Worm (Caenorhabditis elegans) whole organism, midembryonic: ENCODE data around the gene B0403.3.

Experiments used
- T22C8.4 ChIP-seq: fragments of 200-800 bp; sonication (Bioruptor generic); IDR thresholded peaks from 2 replicates; pipeline ENCODE4 v1.3.6; 2022; ENCODE audit warnings: missing genetic modification characterization, missing compliant biosample characterization
- cog-1 ChIP-seq: sonication (generic microtip); optimal IDR thresholded peaks from 2 replicates; lab custom pipeline; 2016; ENCODE audit warnings: missing genetic modification characterization, missing compliant biosample characterization
- flt-1 ChIP-seq: fragments of 200-800 bp; sonication (Bioruptor generic); IDR thresholded peaks from 2 replicates; pipeline ENCODE4 v1.3.6; 2022; ENCODE audit warnings: missing genetic modification characterization, missing compliant biosample characterization
- med-1 ChIP-seq: sonication (generic microtip); optimal IDR thresholded peaks from 2 replicates; lab custom pipeline; 2017; ENCODE audit warnings: missing genetic modification characterization, mild to moderate bottlenecking, missing compliant biosample characterization, antibody characterized with exemption, missing genetic modification reagents; ENCODE audit not compliant: insufficient read depth
- ref-1 ChIP-seq: fragments of 200-800 bp; sonication (Bioruptor generic); conservative IDR thresholded peaks from 2 replicates; pipeline ENCODE4 v1.3.6; 2022; ENCODE audit warnings: missing genetic modification reagents, missing genetic modification characterization, missing compliant biosample characterization
- tab-1 ChIP-seq: fragments of 200-800 bp; sonication (Bioruptor generic); IDR thresholded peaks from 2 replicates; pipeline ENCODE4 v1.3.6; 2022; ENCODE audit warnings: missing genetic modification characterization, missing compliant biosample characterization
- ztf-23 ChIP-seq: fragments of 200-800 bp; sonication (Bioruptor generic); IDR thresholded peaks from 2 replicates; pipeline ENCODE4 v1.3.6; 2022; ENCODE audit warnings: missing genetic modification reagents, missing genetic modification characterization, missing compliant biosample characterization
- ztf-29 ChIP-seq: fragments of 200-800 bp; sonication (Bioruptor generic); IDR thresholded peaks from 2 replicates; pipeline ENCODE4 v1.3.6; 2022; ENCODE audit warnings: missing genetic modification reagents, missing genetic modification characterization, missing compliant biosample characterization

B0403.3 gene

DNA sequence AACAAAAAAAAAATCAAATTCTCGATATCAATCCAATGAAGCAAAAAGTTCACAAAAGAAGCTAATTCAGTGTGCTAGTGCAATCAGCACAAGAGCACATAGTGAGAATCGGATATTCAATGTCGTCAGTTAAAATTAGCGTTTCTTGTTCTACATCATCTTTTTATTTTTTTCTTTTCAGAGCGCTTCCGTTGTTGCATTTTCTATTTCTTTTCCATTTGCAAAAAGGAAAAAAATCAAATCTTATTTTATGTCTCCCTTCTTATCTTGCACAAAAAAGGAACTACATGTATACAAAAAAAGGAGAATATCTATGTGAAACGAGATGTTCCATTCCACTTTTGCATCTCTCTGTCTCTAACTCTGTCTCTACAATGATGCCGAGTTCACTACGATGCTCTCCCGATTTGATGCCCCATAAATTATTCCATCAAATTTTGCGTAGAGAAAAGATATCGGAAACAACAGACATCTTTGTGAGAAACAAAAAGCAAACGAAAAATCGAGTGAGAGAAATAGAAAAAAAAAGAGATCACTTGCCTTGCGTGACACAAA is 29.3 kb downstream of the B0403.3 start:
- no peak for TF ChIP-seq ref-1 (GFP tag; lab: Robert Waterston, UW)

DNA sequence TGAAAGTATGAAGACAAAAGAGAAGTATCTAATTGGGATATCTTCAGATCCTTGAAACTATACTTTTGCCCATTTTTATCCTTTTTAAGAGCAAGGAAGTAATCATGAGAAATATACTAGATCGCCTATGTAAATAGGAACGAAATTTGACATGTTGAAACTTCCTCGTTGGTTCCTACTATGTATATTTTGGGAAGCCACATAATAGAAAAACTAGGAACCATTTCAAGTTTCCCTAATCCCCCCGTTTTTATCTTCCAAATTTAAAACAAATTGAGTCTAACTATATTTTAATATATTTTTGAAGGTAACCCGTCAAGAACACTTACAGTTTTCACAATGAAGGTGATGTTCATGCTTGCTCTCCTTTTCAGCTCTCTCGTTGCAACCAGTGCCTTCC is 34.3 kb downstream of the B0403.3 start, which contains the start of gene flp-26:
Gene flp-26 (plus strand): TSS at position 301 of the 400 bp plus-strand sequence.
- TF ChIP-seq tab-1 (GFP tag; lab: Robert Waterston, UW) = no peak
- TF ChIP-seq flt-1 (GFP tag; lab: Robert Waterston, UW) = no peak
- TF ChIP-seq T22C8.4 (GFP tag; lab: Robert Waterston, UW) = no peak
- TF ChIP-seq cog-1 (tag; lab: Kevin White, UChicago) = no peak
- TF ChIP-seq ztf-29 (GFP tag; lab: Robert Waterston, UW) = no peak
- TF ChIP-seq med-1 (GFP tag; lab: Kevin White, UChicago) = no peak
- TF ChIP-seq ztf-23 (GFP tag; lab: Robert Waterston, UW) = no peak

ce11 chrX:7019733-7020132 is 43.4 kb downstream of the B0403.3 start, which contains the start of gene cah-5:
cah-5 (plus strand) TSS chrX:7020033.
- no peak for TF ChIP-seq ztf-29 (GFP tag; lab: Robert Waterston, UW)
- TF ChIP-seq cog-1 (tag; lab: Kevin White, UChicago) = no peak
